Worm (Caenorhabditis elegans): ENCODE data around the gene T04C12.33.
A peak's percentile ranks its signal among the peaks of the same experiment; 100 is the strongest.

T04C12.33 gene

DNA sequence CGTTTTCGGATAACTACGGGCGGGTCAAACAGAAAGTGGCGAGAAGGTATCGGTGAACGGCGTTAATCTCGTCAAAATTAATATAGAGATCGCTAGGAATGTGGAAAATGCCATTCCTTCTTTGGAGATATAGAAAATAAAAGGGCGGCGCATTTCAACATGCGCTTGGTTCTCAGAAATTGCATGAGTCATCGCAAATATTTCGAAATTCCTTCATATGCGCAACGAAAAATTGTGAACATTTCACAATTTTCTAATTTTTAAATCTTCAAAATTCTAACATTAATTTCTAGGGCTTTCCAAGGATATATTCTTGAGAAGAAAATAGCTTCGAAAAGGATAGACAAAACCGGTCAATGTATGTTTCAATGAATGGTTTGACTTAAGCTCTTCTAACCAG lies 26.9 kb downstream of the T04C12.33 start:
- TF ChIP-seq tbx-2 (tag; optimal IDR thresholded peaks at IDR 0.05) = no peak

- TF ChIP-seq ceh-82 (tag; optimal IDR thresholded peaks at IDR 0.05) = no peak
- no peak for TF ChIP-seq nhr-77 (tag; optimal IDR thresholded peaks at IDR 0.05)
- peak; percentile 78 for TF ChIP-seq pqm-1 (tag; optimal IDR thresholded peaks at IDR 0.05)
- TF ChIP-seq ztf-4 (tag; optimal IDR thresholded peaks at IDR 0.05) = no peak
- no peak for TF ChIP-seq snpc-4 (tag; optimal IDR thresholded peaks at IDR 0.05)
- peak; percentile 31 for TF ChIP-seq hmg-11 (tag; optimal IDR thresholded peaks at IDR 0.05)
- no peak for TF ChIP-seq mdl-1 (tag; optimal IDR thresholded peaks at IDR 0.05)
- peak; percentile 44 for TF ChIP-seq pha-4 (tag; optimal IDR thresholded peaks at IDR 0.05)
- no peak for TF ChIP-seq nhr-67 (tag; optimal IDR thresholded peaks at IDR 0.05)
- TF ChIP-seq skn-1 (tag; optimal IDR thresholded peaks at IDR 0.05) = no peak
- TF ChIP-seq nhr-76 (tag; optimal IDR thresholded peaks at IDR 0.05) = no peak
- TF ChIP-seq jun-1 (tag; optimal IDR thresholded peaks at IDR 0.05) = peak; percentile 40
- TF ChIP-seq nfya-1 (tag; optimal IDR thresholded peaks at IDR 0.05; ENCODE audit: insufficient read depth) = peak; percentile 80
- TF ChIP-seq daf-12 (tag; optimal IDR thresholded peaks at IDR 0.05) = no peak
- TF ChIP-seq lsy-12 (tag; optimal IDR thresholded peaks at IDR 0.05) = no peak
- TF ChIP-seq fos-1 (tag; optimal IDR thresholded peaks at IDR 0.05) = peak; percentile 32
- peak; percentile 6 for TF ChIP-seq ama-1 (optimal IDR thresholded peaks at IDR 0.05)
- peak; percentile 65 for TF ChIP-seq nhr-11 (tag; optimal IDR thresholded peaks at IDR 0.05)
- TF ChIP-seq nhr-12 (tag; optimal IDR thresholded peaks at IDR 0.05) = no peak
- no peak for TF ChIP-seq fkh-2 (tag; optimal IDR thresholded peaks at IDR 0.05)
- TF ChIP-seq sea-2 (GFP tag; optimal IDR thresholded peaks at IDR 0.05) = no peak
- no peak for TF ChIP-seq elt-3 (tag; optimal IDR thresholded peaks at IDR 0.05)
- no peak for TF ChIP-seq ztf-11 (tag; optimal IDR thresholded peaks at IDR 0.05)
- TF ChIP-seq elt-2 (tag; optimal IDR thresholded peaks at IDR 0.05) = peak; percentile 89
Measured at ce11 chrV:11080345-11081102, 28.5 kb downstream of the T04C12.33 start, which contains the start of gene act-1. act-1 (plus strand) TSS chrV:11081052.

DNA sequence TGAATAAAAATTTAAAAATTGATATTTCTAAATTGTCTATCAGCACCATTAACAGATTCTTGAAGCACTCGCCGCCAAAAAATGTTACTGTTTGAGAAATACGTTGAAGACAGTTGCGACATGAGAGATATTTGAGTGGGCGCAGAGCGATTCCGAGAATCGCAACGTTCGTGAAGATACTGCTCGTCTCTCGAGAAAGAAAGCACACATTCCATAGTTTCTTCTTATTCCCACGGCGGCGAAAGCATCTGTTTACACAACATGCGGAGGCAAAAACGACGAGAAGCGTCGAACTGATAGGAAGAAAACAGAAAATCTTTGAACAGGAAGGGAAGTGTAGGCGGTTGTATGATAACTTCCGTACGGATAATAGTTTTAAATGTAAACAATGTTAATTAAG lies 30.5 kb downstream of the T04C12.33 start:
- TF ChIP-seq nhr-28 (tag; optimal IDR thresholded peaks at IDR 0.05) (no peak), nfya-1 (tag; optimal IDR thresholded peaks at IDR 0.05; ENCODE audit: insufficient read depth) (peak; percentile 12), eor-1 (tag; optimal IDR thresholded peaks at IDR 0.05) (no peak), jun-1 (tag; optimal IDR thresholded peaks at IDR 0.05) (no peak), ztf-11 (tag; optimal IDR thresholded peaks at IDR 0.05) (no peak), hmg-11 (tag; optimal IDR thresholded peaks at IDR 0.05) (no peak), nhr-67 (tag; optimal IDR thresholded peaks at IDR 0.05) (no peak), ZK546.5 (tag; optimal IDR thresholded peaks at IDR 0.05) (no peak), nhr-11 (tag; optimal IDR thresholded peaks at IDR 0.05) (peak; percentile 90), pqm-1 (tag; optimal IDR thresholded peaks at IDR 0.05) (no peak), sea-2 (GFP tag; optimal IDR thresholded peaks at IDR 0.05) (no peak), nhr-76 (tag; optimal IDR thresholded peaks at IDR 0.05) (no peak), nhr-23 (tag; optimal IDR thresholded peaks at IDR 0.05) (no peak), skn-1 (tag; optimal IDR thresholded peaks at IDR 0.05) (no peak), elt-1 (tag; optimal IDR thresholded peaks at IDR 0.05) (no peak), elt-3 (tag; optimal IDR thresholded peaks at IDR 0.05) (no peak), ztf-4 (tag; optimal IDR thresholded peaks at IDR 0.05) (no peak), R02D3.7 (tag; optimal IDR thresholded peaks at IDR 0.05) (no peak), nhr-12 (tag; optimal IDR thresholded peaks at IDR 0.05) (no peak), daf-12 (tag; optimal IDR thresholded peaks at IDR 0.05) (no peak), pha-4 (tag; optimal IDR thresholded peaks at IDR 0.05) (peak; percentile 36), mml-1 (tag; optimal IDR thresholded peaks at IDR 0.05) (no peak), tbx-2 (tag; optimal IDR thresholded peaks at IDR 0.05) (peak; percentile 17), snpc-4 (tag; optimal IDR thresholded peaks at IDR 0.05) (no peak), nhr-77 (tag; optimal IDR thresholded peaks at IDR 0.05) (no peak), elt-2 (tag; optimal IDR thresholded peaks at IDR 0.05) (no peak), ceh-82 (tag; optimal IDR thresholded peaks at IDR 0.05) (no peak), ceh-9 (tag; optimal IDR thresholded peaks at IDR 0.05) (no peak), zag-1 (tag; optimal IDR thresholded peaks at IDR 0.05) (no peak), nhr-237 (tag; optimal IDR thresholded peaks at IDR 0.05) (no peak), aly-2 (tag; optimal IDR thresholded peaks at IDR 0.05) (no peak), egl-5 (tag; optimal IDR thresholded peaks at IDR 0.05) (no peak), nhr-25 (tag; optimal IDR thresholded peaks at IDR 0.05) (no peak), fkh-10 (GFP tag; optimal IDR thresholded peaks at IDR 0.05) (no peak), fos-1 (tag; optimal IDR thresholded peaks at IDR 0.05) (no peak), ceh-28 (tag; optimal IDR thresholded peaks at IDR 0.05) (peak; percentile 1), ama-1 (optimal IDR thresholded peaks at IDR 0.05) (peak; percentile 75), lin-15B (tag; optimal IDR thresholded peaks at IDR 0.05) (peak; percentile 7), unc-39 (tag; optimal IDR thresholded peaks at IDR 0.05) (no peak)

All from whole organism, L3 larva.